Worm (Caenorhabditis elegans): ENCODE measurements around the gene srsx-32.

srsx-32 gene

DNA sequence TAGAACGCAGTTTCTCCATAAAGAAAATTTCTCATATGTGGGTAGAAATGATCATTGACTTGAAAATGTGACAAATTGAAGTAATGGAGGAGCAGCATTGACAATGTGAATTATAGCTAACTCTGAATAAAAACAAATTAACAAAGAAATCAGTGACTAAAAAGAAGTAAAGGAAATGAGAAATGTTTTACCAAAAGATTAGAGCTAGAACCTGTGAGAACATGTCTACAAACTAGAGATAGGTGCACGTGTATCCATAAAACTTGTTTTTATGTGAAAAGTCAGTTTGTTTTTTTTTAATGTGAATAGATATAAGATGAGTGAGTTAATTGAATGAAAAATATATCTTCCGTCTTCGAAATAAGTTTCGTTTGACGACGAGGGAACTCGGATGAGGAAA lies 38.1 kb upstream of the srsx-32 start, which contains the start of gene sre-12:
sre-12 (minus strand) TSS at position 101 of the 400 bp plus-strand sequence.
- TF ChIP-seq lin-54 (GFP tag; optimal IDR thresholded peaks at IDR 0.05) (no peak), nhr-90 (tag; optimal IDR thresholded peaks at IDR 0.05) (no peak), ztf-28 (GFP tag; IDR thresholded peaks at IDR 0.05) (no peak), madf-10 (tag; optimal IDR thresholded peaks at IDR 0.05) (no peak), nfyb-1 (GFP tag; IDR thresholded peaks at IDR 0.05) (no peak), cebp-1 (GFP tag; IDR thresholded peaks at IDR 0.05) (no peak), cebp-1 (tag; optimal IDR thresholded peaks at IDR 0.05) (no peak), rpc-1 (optimal IDR thresholded peaks at IDR 0.05) (no peak), rpc-1 (tag; optimal IDR thresholded peaks at IDR 0.05) (no peak), somi-1 (GFP tag; optimal IDR thresholded peaks at IDR 0.05) (no peak), F52B5.7 (tag; optimal IDR thresholded peaks at IDR 0.05) (no peak), lin-35 (GFP tag; optimal IDR thresholded peaks at IDR 0.05) (no peak), tbp1 (GFP tag; optimal IDR thresholded peaks at IDR 0.05) (no peak), hmg-1.2 (GFP tag; IDR thresholded peaks at IDR 0.05) (no peak), hmg-20 (GFP tag; IDR thresholded peaks at IDR 0.05) (no peak), madf-8 (GFP tag; conservative IDR thresholded peaks at IDR 0.05) (no peak), madf-3 (GFP tag; IDR thresholded peaks at IDR 0.05) (no peak), nhr-179 (tag; optimal IDR thresholded peaks at IDR 0.05) (no peak), B0035.1 (tag; optimal IDR thresholded peaks at IDR 0.05) (no peak), F37B4.10 (GFP tag; IDR thresholded peaks at IDR 0.05) (no peak)

DNA sequence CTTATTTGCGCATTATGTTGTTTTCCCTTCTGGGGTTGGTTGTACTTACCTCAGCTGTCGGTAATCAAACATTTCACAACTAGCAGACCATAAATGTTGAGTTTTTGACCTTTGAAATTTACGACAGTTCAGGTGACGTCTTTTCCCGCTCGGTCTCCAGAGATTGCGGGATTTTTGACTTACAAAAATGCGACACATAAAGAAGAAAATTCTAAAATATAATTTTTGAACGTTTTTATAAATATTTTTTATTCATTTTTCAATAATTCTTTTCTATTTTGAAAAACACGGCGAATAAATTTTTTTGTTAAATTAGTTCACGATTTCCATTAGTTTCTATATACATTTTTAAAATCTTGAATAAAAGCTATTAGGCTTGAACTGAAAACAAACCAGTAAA lies 34.3 kb upstream of the srsx-32 start, which contains the start of gene nhr-161:
nhr-161 (minus strand) TSS at position 101 of the 400 bp plus-strand sequence.
- TF ChIP-seq pha-4 (tag; optimal IDR thresholded peaks at IDR 0.05) (no peak), nhr-27 (tag; optimal IDR thresholded peaks at IDR 0.05) (no peak), ama-1 (optimal IDR thresholded peaks at IDR 0.05) (no peak), ama-1 (GFP tag; optimal IDR thresholded peaks at IDR 0.05) (no peak), ceh-40 (GFP tag; IDR thresholded peaks at IDR 0.05) (no peak), F10E7.11 (tag; optimal IDR thresholded peaks at IDR 0.05) (no peak), B0019.2 (GFP tag; conservative IDR thresholded peaks at IDR 0.05) (no peak), mcd-1 (GFP tag; IDR thresholded peaks at IDR 0.05) (no peak), zim-3 (tag; optimal IDR thresholded peaks at IDR 0.05) (no peak), snpc-3.4 (tag; optimal IDR thresholded peaks at IDR 0.05) (no peak), let-526 (GFP tag; IDR thresholded peaks at IDR 0.05) (no peak), ztf-3 (GFP tag; optimal IDR thresholded peaks at IDR 0.05) (no peak), ztf-18 (tag; optimal IDR thresholded peaks at IDR 0.05) (no peak)

DNA sequence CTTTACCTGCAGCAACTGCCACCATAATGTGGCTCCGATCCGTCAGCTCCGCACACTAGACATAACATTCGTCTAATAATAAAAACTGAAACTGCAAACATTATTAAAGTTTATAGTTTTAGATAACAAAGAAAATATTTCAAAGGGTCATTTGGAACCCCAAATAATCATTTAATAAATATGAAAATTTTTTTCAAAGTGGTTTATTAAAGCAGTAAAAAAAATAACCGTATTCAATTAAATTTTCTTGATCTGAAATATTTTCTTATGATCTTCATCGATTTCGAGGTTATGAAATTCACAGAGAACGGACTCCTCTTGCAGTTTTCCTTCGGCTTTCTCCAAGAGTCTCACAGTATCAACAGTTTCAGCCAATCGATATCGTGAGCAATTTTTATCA lies 31.2 kb upstream of the srsx-32 start, which contains the start of gene nhr-163:
nhr-163 (minus strand) TSS at position 101 of the 400 bp plus-strand sequence.
- TF ChIP-seq sea-2 (GFP tag; IDR thresholded peaks at IDR 0.05), result no peak

DNA sequence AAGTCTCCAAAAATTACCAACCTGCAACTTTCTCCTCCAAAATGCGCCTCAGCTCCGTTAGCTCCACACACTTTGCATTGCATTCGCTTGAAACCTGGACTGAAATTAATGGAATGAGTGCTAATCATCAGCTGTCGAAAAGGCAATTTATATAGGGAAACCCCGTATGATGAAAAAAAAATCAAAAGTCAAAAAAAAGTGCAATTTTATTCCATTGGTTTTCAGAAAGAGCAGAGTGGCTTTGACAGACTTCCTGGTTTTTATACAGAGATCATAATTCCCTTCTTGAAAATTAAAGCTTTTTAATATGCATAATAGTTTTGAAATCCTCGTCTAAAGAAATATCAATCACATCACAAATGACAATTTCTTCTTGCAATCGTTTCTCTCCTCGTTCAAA lies 29.5 kb upstream of the srsx-32 start, which contains the start of gene nhr-139:
nhr-139 (minus strand) TSS at position 101 of the 400 bp plus-strand sequence.
- TF ChIP-seq ztf-3 (GFP tag; optimal IDR thresholded peaks at IDR 0.05) (no peak), fkh-3 (tag; optimal IDR thresholded peaks at IDR 0.05) (no peak), nhr-120 (GFP tag; IDR thresholded peaks at IDR 0.05) (no peak), nfya-2 (GFP tag; IDR thresholded peaks at IDR 0.05) (no peak), madf-3 (GFP tag; IDR thresholded peaks at IDR 0.05) (no peak), lsy-27 (tag; optimal IDR thresholded peaks at IDR 0.05; ENCODE audit: borderline replicate concordance, insufficient read depth) (no peak), lag-1 (GFP tag; IDR thresholded peaks at IDR 0.05) (no peak), repo-1 (tag; optimal IDR thresholded peaks at IDR 0.05) (no peak), B0336.3 (GFP tag; IDR thresholded peaks at IDR 0.05) (no peak), F10E7.11 (tag; optimal IDR thresholded peaks at IDR 0.05) (no peak), ztf-25 (GFP tag; IDR thresholded peaks at IDR 0.05) (no peak), tbp1 (GFP tag; optimal IDR thresholded peaks at IDR 0.05) (no peak), bed-2 (GFP tag; IDR thresholded peaks at IDR 0.05) (no peak), lsl-1 (GFP tag; optimal IDR thresholded peaks at IDR 0.05) (no peak), efl-1 (GFP tag; optimal IDR thresholded peaks at IDR 0.05) (no peak), K11D2.4 (GFP tag; IDR thresholded peaks at IDR 0.05) (no peak), Y56A3A.18 (GFP tag; IDR thresholded peaks at IDR 0.05) (no peak), ama-1 (optimal IDR thresholded peaks at IDR 0.05) (no peak), ama-1 (GFP tag; optimal IDR thresholded peaks at IDR 0.05) (no peak)
